Fruit fly (Drosophila melanogaster) whole organism, embryonic: Measurements from ENCODE around the gene ATPsynC.

Experiments
- Antp ChIP-seq: fragments of 200-800 bp; sonication (Bioruptor generic); optimal IDR thresholded peaks from 3 replicates; lab custom pipeline; 2016; ENCODE audit warnings: missing biosample characterization, missing genetic modification characterization
- CG12299 ChIP-seq: fragments of 200-800 bp; sonication (Bioruptor generic); optimal IDR thresholded peaks from 2 replicates; lab custom pipeline; 2018; ENCODE audit warnings: missing biosample characterization, mild to moderate bottlenecking, missing genetic modification characterization
- CG17359 ChIP-seq: fragments of 200-800 bp; sonication (Bioruptor generic); optimal IDR thresholded peaks from 3 replicates; lab custom pipeline; 2018; ENCODE audit warnings: missing biosample characterization, mild to moderate bottlenecking, missing genetic modification characterization, moderate library complexity
- CG17568 ChIP-seq: fragments of 200-800 bp; sonication (Bioruptor generic); optimal IDR thresholded peaks from 2 replicates; lab custom pipeline; 2018; ENCODE audit warnings: missing biosample characterization, mild to moderate bottlenecking, missing genetic modification characterization, moderate library complexity
- CG17612 ChIP-seq: fragments of 200-800 bp; sonication (Bioruptor generic); IDR thresholded peaks from 2 replicates; pipeline ENCODE4 v1.3.6; 2022; ENCODE audit warnings: missing biosample characterization, missing genetic modification characterization
- CG17802 ChIP-seq: fragments of 200-800 bp; sonication (Bioruptor generic); optimal IDR thresholded peaks from 2 replicates; lab custom pipeline; 2018; ENCODE audit warnings: missing biosample characterization, mild to moderate bottlenecking, missing genetic modification characterization, moderate library complexity
- CG18262 ChIP-seq: fragments of 200-800 bp; optimal IDR thresholded peaks from 3 replicates; lab custom pipeline; 2019; ENCODE audit warnings: missing biosample characterization, mild to moderate bottlenecking, missing genetic modification characterization, moderate library complexity
- CG2875 ChIP-seq: fragments of 200-800 bp; sonication (Bioruptor generic); optimal IDR thresholded peaks from 2 replicates; lab custom pipeline; 2017; ENCODE audit warnings: missing biosample characterization, mild to moderate bottlenecking, missing genetic modification characterization, missing genetic modification reagents
- CG31365 ChIP-seq: fragments of 200-800 bp; sonication (Bioruptor generic); optimal IDR thresholded peaks from 2 replicates; lab custom pipeline; 2018; ENCODE audit warnings: missing biosample characterization, mild to moderate bottlenecking, missing genetic modification characterization
- CG3407 ChIP-seq: fragments of 200-800 bp; sonication (Bioruptor generic); optimal IDR thresholded peaks from 2 replicates; lab custom pipeline; 2018; ENCODE audit warnings: missing biosample characterization, mild to moderate bottlenecking, missing genetic modification characterization
- CG4328 ChIP-seq: fragments of 200-800 bp; sonication (Bioruptor generic); optimal IDR thresholded peaks from 3 replicates; lab custom pipeline; 2017; ENCODE audit warnings: missing biosample characterization, missing genetic modification reagents, missing genetic modification characterization
- CG4820 ChIP-seq: fragments of 200-800 bp; sonication (Bioruptor generic); optimal IDR thresholded peaks from 3 replicates; lab custom pipeline; 2016; ENCODE audit warnings: missing biosample characterization, missing genetic modification characterization
- CG5180 ChIP-seq: fragments of 200-800 bp; sonication (Bioruptor generic); optimal IDR thresholded peaks from 3 replicates; lab custom pipeline; 2017; ENCODE audit warnings: missing biosample characterization, missing genetic modification characterization, mild to moderate bottlenecking, moderate library complexity, missing genetic modification reagents
- CG5953 ChIP-seq: fragments of 200-800 bp; sonication (Bioruptor generic); IDR thresholded peaks from 2 replicates; pipeline ENCODE4 v1.3.6; 2022; ENCODE audit warnings: missing biosample characterization, missing genetic modification characterization
- CG6175 ChIP-seq: fragments of 200-800 bp; sonication (Bioruptor generic); IDR thresholded peaks from 3 replicates; pipeline ENCODE4 v1.3.6; 2022; ENCODE audit warnings: missing biosample characterization, missing genetic modification characterization
- CG6654 ChIP-seq: fragments of 200-800 bp; sonication (Bioruptor generic); optimal IDR thresholded peaks from 2 replicates; lab custom pipeline; 2017; ENCODE audit warnings: missing biosample characterization, mild to moderate bottlenecking, missing genetic modification characterization
- CG6854 ChIP-seq: fragments of 200-800 bp; sonication (Bioruptor generic); optimal IDR thresholded peaks from 3 replicates; lab custom pipeline; 2017; ENCODE audit warnings: missing biosample characterization, mild to moderate bottlenecking, missing genetic modification characterization
- E2f1 ChIP-seq: fragments of 200-800 bp; sonication (Bioruptor generic); IDR thresholded peaks from 2 replicates; pipeline ENCODE4 v1.3.6; 2022; ENCODE audit warnings: missing biosample characterization, missing genetic modification characterization
- Eip74EF ChIP-seq, 2 experiments: fragments of 200-800 bp in 1 of 2; fragments of >200 bp in 1 of 2; sonication (Bioruptor generic) in 1 of 2; optimal IDR thresholded peaks; 2 replicates each; lab custom pipeline; 2017 to 2019; ENCODE audit warnings: missing biosample characterization in 2 of 2, missing genetic modification characterization in 2 of 2, mild to moderate bottlenecking in 1 of 2, moderate library complexity in 1 of 2
- Elba2 ChIP-seq: fragments of 200-800 bp; sonication (Bioruptor generic); optimal IDR thresholded peaks from 3 replicates; lab custom pipeline; 2016; ENCODE audit warnings: missing biosample characterization, missing genetic modification characterization
- Hr51 ChIP-seq, 2 experiments: fragments of 200-800 bp; sonication (Bioruptor generic); optimal IDR thresholded peaks; 2 replicates in 1 of 2; 3 replicates in 1 of 2; lab custom pipeline; 2016 to 2018; ENCODE audit warnings: missing biosample characterization in 2 of 2, missing genetic modification characterization in 2 of 2, mild to moderate bottlenecking in 1 of 2, moderate library complexity in 1 of 2
- MBD-R2 ChIP-seq: fragments of 200-800 bp; sonication (Bioruptor generic); IDR thresholded peaks from 2 replicates; pipeline ENCODE4 v1.3.6; 2022; ENCODE audit warnings: missing biosample characterization, missing genetic modification characterization
- NFAT ChIP-seq: fragments of 200-800 bp; sonication (Bioruptor generic); IDR thresholded peaks from 2 replicates; pipeline ENCODE4 v1.3.6; 2022; ENCODE audit warnings: missing biosample characterization, missing genetic modification characterization
- Ptx1 ChIP-seq: fragments of 200-800 bp; sonication (Bioruptor generic); IDR thresholded peaks from 2 replicates; pipeline ENCODE4 v1.3.6; 2022; ENCODE audit warnings: missing biosample characterization, missing genetic modification characterization
- Scr ChIP-seq: fragments of 200-800 bp; sonication (Bioruptor generic); IDR thresholded peaks from 2 replicates; pipeline ENCODE4 v1.3.6; 2022; ENCODE audit warnings: missing biosample characterization, missing genetic modification characterization; ENCODE audit not compliant: partially characterized antibody
- Sin3A ChIP-seq: fragments of >200 bp; optimal IDR thresholded peaks from 2 replicates; lab custom pipeline; 2018
- Stat92E ChIP-seq, 3 experiments: fragments of >200 bp in 2 of 3; fragments of 200-800 bp in 1 of 3; sonication (Bioruptor generic) in 1 of 3; optimal IDR thresholded peaks; 2 replicates each; lab custom pipeline; 2017 to 2019; ENCODE audit warnings: missing biosample characterization in 3 of 3, missing genetic modification characterization in 3 of 3, mild to moderate bottlenecking in 1 of 3, moderate library complexity in 1 of 3
- TFAM ChIP-seq: fragments of 200-800 bp; sonication (Bioruptor generic); optimal IDR thresholded peaks from 2 replicates; lab custom pipeline; 2017; ENCODE audit warnings: missing biosample characterization, missing genetic modification characterization, inconsistent platforms
- Trl ChIP-seq, 3 experiments: fragments of >200 bp in 2 of 3; fragments of 200-800 bp in 1 of 3; sonication (Bioruptor generic) in 1 of 3; optimal IDR thresholded peaks; 2 replicates in 1 of 3; 3 replicates in 2 of 3; lab custom pipeline; 2016 to 2017; ENCODE audit warnings: missing biosample characterization in 1 of 3, missing genetic modification characterization in 1 of 3
- ac ChIP-seq: fragments of 200-800 bp; sonication (Bioruptor generic); optimal IDR thresholded peaks from 3 replicates; lab custom pipeline; 2017; ENCODE audit warnings: missing biosample characterization, mild to moderate bottlenecking, missing genetic modification characterization
- amos ChIP-seq: fragments of 200-800 bp; sonication (Bioruptor generic); IDR thresholded peaks from 2 replicates; pipeline ENCODE4 v1.3.6; 2022; ENCODE audit warnings: missing biosample characterization, missing genetic modification characterization; ENCODE audit not compliant: partially characterized antibody
- ase ChIP-seq: fragments of 200-800 bp; sonication (Bioruptor generic); IDR thresholded peaks from 3 replicates; pipeline ENCODE4 v1.3.6; 2022; ENCODE audit warnings: missing biosample characterization, missing genetic modification characterization
- az2 ChIP-seq: fragments of 200-800 bp; sonication (Bioruptor generic); optimal IDR thresholded peaks from 3 replicates; lab custom pipeline; 2016; ENCODE audit warnings: missing biosample characterization, missing genetic modification characterization
- bsh ChIP-seq, 2 experiments: fragments of 200-800 bp; sonication (Bioruptor generic); optimal IDR thresholded peaks; 2 replicates each; lab custom pipeline; 2017 to 2018; ENCODE audit warnings: mild to moderate bottlenecking in 2 of 2, missing biosample characterization in 2 of 2, missing genetic modification characterization in 2 of 2, moderate library complexity in 1 of 2
- dati ChIP-seq: fragments of 200-800 bp; sonication (Bioruptor generic); IDR thresholded peaks from 2 replicates; pipeline ENCODE4 v1.3.6; 2022; ENCODE audit warnings: missing biosample characterization, missing genetic modification characterization
- fru ChIP-seq: fragments of >200 bp; optimal IDR thresholded peaks from 2 replicates; lab custom pipeline; 2017
- fu2 ChIP-seq: fragments of 200-800 bp; sonication (Bioruptor generic); optimal IDR thresholded peaks from 2 replicates; lab custom pipeline; 2016; ENCODE audit warnings: missing biosample characterization, missing genetic modification characterization
- gro ChIP-seq: fragments of 200-800 bp; sonication (Bioruptor generic); optimal IDR thresholded peaks from 2 replicates; lab custom pipeline; 2016; ENCODE audit warnings: missing biosample characterization, missing genetic modification characterization
- gsb-n ChIP-seq: fragments of 200-800 bp; sonication (Bioruptor generic); optimal IDR thresholded peaks from 3 replicates; lab custom pipeline; 2018; ENCODE audit warnings: missing biosample characterization, mild to moderate bottlenecking, missing genetic modification characterization
- gt ChIP-seq: fragments of 200-800 bp; sonication (Bioruptor generic); IDR thresholded peaks from 2 replicates; pipeline ENCODE4 v1.3.6; 2022; ENCODE audit warnings: missing biosample characterization, missing genetic modification characterization
- ken ChIP-seq: fragments of 200-800 bp; sonication (Bioruptor generic); IDR thresholded peaks from 3 replicates; pipeline ENCODE4 v1.3.6; 2022; ENCODE audit warnings: missing biosample characterization, missing genetic modification characterization
- nau ChIP-seq: fragments of 200-800 bp; sonication (Bioruptor generic); optimal IDR thresholded peaks from 3 replicates; lab custom pipeline; 2017; ENCODE audit warnings: missing biosample characterization, mild to moderate bottlenecking, missing genetic modification characterization, missing genetic modification reagents
- pzg ChIP-seq: fragments of 200-800 bp; sonication (Bioruptor generic); optimal IDR thresholded peaks from 3 replicates; lab custom pipeline; 2018; ENCODE audit warnings: missing biosample characterization, mild to moderate bottlenecking, missing genetic modification characterization, moderate library complexity
- schlank ChIP-seq: fragments of 200-800 bp; sonication (Bioruptor generic); optimal IDR thresholded peaks from 2 replicates; lab custom pipeline; 2018; ENCODE audit warnings: missing biosample characterization, mild to moderate bottlenecking, missing genetic modification characterization
- trh ChIP-seq: fragments of 200-800 bp; sonication (Bioruptor generic); optimal IDR thresholded peaks from 2 replicates; lab custom pipeline; 2016; ENCODE audit warnings: missing biosample characterization, missing genetic modification characterization
- usp ChIP-seq: fragments of >200 bp; optimal IDR thresholded peaks from 2 replicates; lab custom pipeline; 2017; ENCODE audit warnings: missing biosample characterization, missing genetic modification characterization
- wor ChIP-seq: fragments of 200-800 bp; sonication (Bioruptor generic); IDR thresholded peaks from 2 replicates; pipeline ENCODE4 v1.3.6; 2022; ENCODE audit warnings: missing biosample characterization, missing genetic modification characterization
- z ChIP-seq: fragments of 200-800 bp; sonication (Bioruptor generic); IDR thresholded peaks from 3 replicates; pipeline ENCODE4 v1.3.6; 2022; ENCODE audit warnings: missing biosample characterization, missing genetic modification characterization

ATPsynC gene

DNA sequence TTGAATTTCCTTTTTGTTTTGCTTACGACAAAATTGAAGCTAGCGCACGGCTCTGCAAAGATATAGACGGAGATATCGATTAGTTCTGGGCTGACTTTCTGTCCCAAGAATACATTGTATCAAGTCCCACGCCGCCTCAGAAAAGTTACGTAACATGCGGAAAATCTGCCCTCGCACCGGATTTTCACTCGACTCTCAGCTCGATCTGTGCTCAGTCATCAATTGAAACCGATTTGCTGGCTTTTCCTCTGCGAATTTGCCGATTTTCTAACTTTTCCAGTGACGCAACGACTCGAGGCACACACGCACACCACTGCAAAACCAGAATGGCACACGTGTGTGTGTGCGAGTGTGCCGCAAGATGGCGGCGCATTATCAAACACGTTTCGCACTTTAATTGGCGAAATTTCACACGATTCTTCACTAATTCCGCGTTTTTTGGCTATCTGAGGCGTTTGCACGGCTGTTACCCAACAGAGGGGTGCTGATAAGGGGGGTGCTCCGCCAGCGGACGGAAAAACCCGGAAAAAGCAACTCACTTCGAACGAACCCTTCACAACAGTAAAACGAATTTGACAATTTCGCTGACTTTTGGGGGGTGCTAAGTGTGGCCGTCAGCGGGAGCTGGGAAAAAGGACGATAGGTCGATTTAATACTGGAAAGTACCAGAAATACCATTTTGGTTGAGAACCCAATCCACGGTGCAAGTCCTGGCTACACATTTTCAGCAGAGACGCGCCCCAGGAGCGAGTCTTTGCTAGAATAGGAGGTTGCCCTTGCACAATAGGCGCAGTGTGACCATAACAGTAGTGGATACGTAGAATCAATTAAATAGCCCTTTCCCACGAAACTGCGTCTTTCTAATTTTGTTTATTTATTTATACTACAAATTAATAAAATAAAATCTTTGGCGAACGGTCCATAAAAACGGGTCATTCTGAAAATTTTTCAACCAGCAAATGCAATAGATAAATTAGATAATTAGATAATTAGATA is at the start of gene ATPsynC (continued):
- TF ChIP-seq CG6854 (peak; percentile 79), Scr (no peak), CG6175 (GFP tag; lab: Robert Waterston, UW) (no peak), wor (GFP tag; lab: Robert Waterston, UW) (no peak), CG5180 (no peak), ase (GFP tag; lab: Robert Waterston, UW) (no peak), nau (peak; percentile 61), CG4820 (GFP tag; lab: Kevin White, UChicago) (peak; percentile 29), CG4328 (GFP tag; lab: Kevin White, UChicago) (peak; percentile 55), CG6654 (GFP tag; lab: Kevin White, UChicago) (no peak), Trl (optimal IDR thresholded peaks at IDR 0.05; lab: Kevin White, UChicago) (no peak), Trl (GFP tag; optimal IDR thresholded peaks at IDR 0.05; lab: Kevin White, UChicago) (no peak), CG31365 (tag; lab: Kevin White, UChicago) (peak; percentile 69), CG17802 (peak; percentile 78), E2f1 (GFP tag; lab: Robert Waterston, UW) (no peak), CG17612 (GFP tag; lab: Robert Waterston, UW) (no peak), Sin3A (lab: Kevin White, UChicago) (peak; percentile 79), dati (GFP tag; lab: Robert Waterston, UW) (no peak), ken (no peak), trh (no peak), Elba2 (peak; percentile 79), Ptx1 (GFP tag; lab: Robert Waterston, UW) (no peak), NFAT (GFP tag; lab: Robert Waterston, UW) (no peak), gro (GFP tag; lab: Kevin White, UChicago) (peak; percentile 74), Antp (peak; percentile 58), Eip74EF (GFP tag; optimal IDR thresholded peaks at IDR 0.05; lab: Kevin White, UChicago) (peak in 1 of 2 experiments; percentile 86), ac (no peak), CG5953 (no peak), CG3407 (GFP tag; lab: Kevin White, UChicago) (no peak), gsb-n (peak; percentile 9), TFAM (GFP tag; lab: Kevin White, UChicago) (no peak), fu2 (GFP tag; lab: Kevin White, UChicago) (peak; percentile 61), z (GFP tag; lab: Robert Waterston, UW) (no peak), gt (GFP tag; lab: Robert Waterston, UW) (no peak), schlank (tag; lab: Kevin White, UChicago) (peak; percentile 20), pzg (GFP tag; lab: Kevin White, UChicago) (peak; percentile 100), Hr51 (GFP tag; optimal IDR thresholded peaks at IDR 0.05; lab: Kevin White, UChicago) (peak; percentile 23 to 24), az2 (peak; percentile 93), CG18262 (no peak), usp (GFP tag; lab: Kevin White, UChicago) (no peak), bsh (GFP tag; optimal IDR thresholded peaks at IDR 0.05; lab: Kevin White, UChicago) (peak in 1 of 2 experiments; percentile 53), amos (GFP tag; lab: Robert Waterston, UW) (no peak), Stat92E (GFP tag; optimal IDR thresholded peaks at IDR 0.05; lab: Kevin White, UChicago) (peak in 2 of 3 experiments; percentile 75 to 81), MBD-R2 (GFP tag; lab: Robert Waterston, UW) (no peak), CG2875 (GFP tag; lab: Kevin White, UChicago) (no peak), fru (lab: Kevin White, UChicago) (no peak), CG17359 (peak; percentile 14), CG12299 (tag; lab: Kevin White, UChicago) (peak; percentile 35), CG17568 (GFP tag; lab: Kevin White, UChicago) (no peak)
